Worm (Caenorhabditis elegans): ENCODE results near the gene sax-1.

The sax-1 gene

ce11 chrX:3600390-3600789 lies 49.6 kb downstream of the sax-1 start, which contains the start of gene cgr-1:
cgr-1 (minus strand) TSS chrX:3600457.
- TF ChIP-seq nhr-25 (tag; optimal IDR thresholded peaks at IDR 0.05) = no peak
- TF ChIP-seq elt-3 (tag; optimal IDR thresholded peaks at IDR 0.05) = no peak
- peak; percentile 67 for TF ChIP-seq elt-2 (tag; optimal IDR thresholded peaks at IDR 0.05)
- TF ChIP-seq pqm-1 (tag; optimal IDR thresholded peaks at IDR 0.05) = peak; percentile 69
- peak; percentile 32 for TF ChIP-seq pha-4 (tag; optimal IDR thresholded peaks at IDR 0.05)
- no peak for TF ChIP-seq nhr-23 (tag; optimal IDR thresholded peaks at IDR 0.05)

- TF ChIP-seq hmg-11 (tag; optimal IDR thresholded peaks at IDR 0.05) (no peak), jun-1 (tag; optimal IDR thresholded peaks at IDR 0.05) (no peak), egl-5 (tag; optimal IDR thresholded peaks at IDR 0.05) (peak; percentile 94)
Observed at ce11 chrX:3599860-3600259, 50.1 kb downstream of the sax-1 start.

DNA sequence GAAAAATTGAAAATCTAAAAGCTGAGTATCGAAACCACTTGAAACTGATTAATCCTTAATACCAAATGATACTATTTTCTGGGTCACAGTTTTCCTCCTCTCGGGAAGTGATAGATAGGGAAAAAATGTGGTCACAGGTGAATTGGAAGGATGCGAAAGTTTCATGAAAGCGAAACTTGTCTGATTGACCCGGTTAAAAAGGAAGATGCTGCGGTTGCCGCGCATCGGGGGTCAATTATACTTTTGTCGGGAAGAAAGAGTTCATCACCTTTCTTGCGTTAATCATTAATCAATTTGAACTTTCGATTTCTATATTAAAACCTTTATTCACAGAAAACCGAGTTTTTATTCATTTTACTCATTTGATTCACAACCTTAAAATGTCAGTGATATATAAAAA lies 53.0 kb downstream of the sax-1 start:
- TF ChIP-seq ZK546.5 (tag; optimal IDR thresholded peaks at IDR 0.05) (no peak), ceh-82 (tag; optimal IDR thresholded peaks at IDR 0.05) (no peak), nhr-23 (tag; optimal IDR thresholded peaks at IDR 0.05) (peak; percentile 87), nhr-77 (tag; optimal IDR thresholded peaks at IDR 0.05) (no peak)

All from whole organism, L3 larva.